Worm (Caenorhabditis elegans) whole organism, late embryonic: Measurements from ENCODE around the gene eol-1.

Experiments used
- C38D4.7 ChIP-seq: fragments of 200-800 bp; sonication (Bioruptor generic); optimal IDR thresholded peaks from 2 replicates; lab custom pipeline; 2018; ENCODE audit warnings: mild to moderate bottlenecking, missing genetic modification characterization, moderate library complexity, missing compliant biosample characterization
- ama-1 ChIP-seq: fragments of 150-350 bp; optimal IDR thresholded peaks from 2 replicates; lab custom pipeline; 2014
- ceh-18 ChIP-seq: sonication (generic microtip); optimal IDR thresholded peaks from 2 replicates; lab custom pipeline; 2016; ENCODE audit warnings: missing genetic modification characterization, missing compliant biosample characterization
- ceh-34 ChIP-seq: sonication (generic microtip); optimal IDR thresholded peaks from 2 replicates; lab custom pipeline; 2016; ENCODE audit warnings: mild to moderate bottlenecking, missing genetic modification characterization, missing compliant biosample characterization
- dmd-4 ChIP-seq: sonication (generic microtip); optimal IDR thresholded peaks from 2 replicates; lab custom pipeline; 2016; ENCODE audit warnings: borderline replicate concordance, missing genetic modification characterization, missing compliant biosample characterization
- npax-4 ChIP-seq: sonication (generic microtip); optimal IDR thresholded peaks from 2 replicates; lab custom pipeline; 2016; ENCODE audit warnings: missing genetic modification characterization, missing compliant biosample characterization
- ttx-3 ChIP-seq: sonication (generic microtip); optimal IDR thresholded peaks from 2 replicates; lab custom pipeline; 2016; ENCODE audit warnings: missing genetic modification reagents, missing genetic modification characterization, missing compliant biosample characterization
- unc-86 ChIP-seq: sonication (generic microtip); optimal IDR thresholded peaks from 2 replicates; lab custom pipeline; 2016; ENCODE audit warnings: missing genetic modification characterization, missing compliant biosample characterization

DNA sequence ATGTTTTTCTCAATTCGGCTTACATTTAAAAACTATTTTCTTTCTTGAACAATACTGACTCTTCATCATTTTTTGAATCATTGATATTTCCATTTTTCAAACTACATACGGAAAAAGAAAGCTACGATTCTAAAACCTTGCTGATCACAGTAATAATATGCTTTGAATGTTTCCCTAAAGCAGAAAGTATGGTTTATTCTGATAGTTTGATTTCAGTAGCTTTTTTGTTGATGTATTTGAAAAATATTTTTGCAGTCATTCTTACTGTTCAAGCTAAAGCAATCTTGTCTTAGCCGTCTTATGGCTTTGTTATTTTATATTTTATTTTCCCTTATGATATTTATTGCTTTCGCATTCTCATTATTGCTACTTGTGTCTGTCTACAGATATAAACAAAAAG is 51.2 kb downstream of the eol-1 start, which contains the start of gene srxa-13:
- no peak for TF ChIP-seq C38D4.7 (GFP tag; lab: Kevin White, UChicago)
- TF ChIP-seq unc-86 (tag; lab: Kevin White, UChicago) = no peak
- TF ChIP-seq ceh-18 = no peak
- TF ChIP-seq ceh-34 = no peak
- TF ChIP-seq ttx-3 (tag; lab: Kevin White, UChicago) = no peak
- TF ChIP-seq npax-4 (tag; lab: Kevin White, UChicago) = no peak
- no peak for TF ChIP-seq ama-1 (lab: Kevin White, UChicago)
- no peak for TF ChIP-seq dmd-4 (tag; lab: Kevin White, UChicago)
